Worm (Caenorhabditis elegans) whole organism, L4 larva: ENCODE results near the gene aakb-2.

Source experiments
- F44E2.7 ChIP-seq: fragments of 200-800 bp; sonication (Bioruptor generic); IDR thresholded peaks from 2 replicates; pipeline ENCODE4 v2.1.2; 2022; ENCODE audit warnings: missing genetic modification characterization, missing compliant biosample characterization
- R02D3.7 ChIP-seq: fragments of 150-350 bp; sonication (generic microtip); optimal IDR thresholded peaks from 3 replicates; lab custom pipeline; 2014; ENCODE audit warnings: missing biosample characterization, missing genetic modification characterization
- ZK546.5 ChIP-seq, 2 experiments: sonication (generic microtip); optimal IDR thresholded peaks; 2 replicates each; lab custom pipeline; 2017; ENCODE audit warnings: missing biosample characterization in 2 of 2, missing genetic modification characterization in 2 of 2
- daf-19 ChIP-seq: fragments of 200-800 bp; sonication (Bioruptor generic); conservative IDR thresholded peaks from 2 replicates; pipeline ENCODE4 v1.3.6; 2022; ENCODE audit warnings: missing genetic modification characterization, missing compliant biosample characterization
- nhr-28 ChIP-seq: fragments of 150-350 bp; optimal IDR thresholded peaks from 2 replicates; lab custom pipeline; 2014; ENCODE audit warnings: missing biosample characterization, missing genetic modification characterization

ce11 chrIII:11278817-11279216, 41.9 kb downstream of the aakb-2 start, which contains the start of gene Y47D3A.21:
- TF ChIP-seq F44E2.7 (GFP tag; lab: Robert Waterston, UW) (no peak), nhr-28 (tag; lab: Kevin White, UChicago) (no peak), daf-19 (no peak), ZK546.5 (tag; optimal IDR thresholded peaks at IDR 0.05; lab: Kevin White, UChicago) (no peak), R02D3.7 (tag; lab: Kevin White, UChicago) (no peak)
